Fruit fly (Drosophila melanogaster) whole organism, wandering third instar larva: ENCODE data around the gene CG7912.
A peak's percentile ranks its signal among the peaks of the same experiment; 100 is the strongest.

Experiments
- Abd-B ChIP-seq: fragments of >200 bp; optimal IDR thresholded peaks from 2 replicates; lab custom pipeline; 2017; ENCODE audit warnings: missing biosample characterization, missing genetic modification characterization
- CG32264 ChIP-seq: fragments of 200-800 bp; sonication (Bioruptor generic); optimal IDR thresholded peaks from 2 replicates; lab custom pipeline; 2016; ENCODE audit warnings: missing biosample characterization, missing genetic modification characterization
- CG9705 ChIP-seq: fragments of 200-800 bp; sonication (Bioruptor generic); optimal IDR thresholded peaks from 2 replicates; lab custom pipeline; 2018; ENCODE audit warnings: missing biosample characterization, mild to moderate bottlenecking, missing genetic modification characterization
- CrebA ChIP-seq: fragments of 200-800 bp; sonication (Bioruptor generic); optimal IDR thresholded peaks from 2 replicates; lab custom pipeline; 2016; ENCODE audit warnings: missing biosample characterization, mild to moderate bottlenecking, missing genetic modification characterization, borderline replicate concordance
- Dfd ChIP-seq: fragments of >200 bp; optimal IDR thresholded peaks from 2 replicates; lab custom pipeline; 2017; ENCODE audit warnings: missing biosample characterization, missing genetic modification characterization
- Dif ChIP-seq: fragments of 200-275, 200-300 bp; sonication (Bioruptor generic); optimal IDR thresholded peaks from 2 replicates; lab custom pipeline; 2018; ENCODE audit warnings: missing biosample characterization, missing genetic modification characterization; ENCODE audit not compliant: partially characterized antibody
- GATAd ChIP-seq: sonication (Bioruptor generic); optimal IDR thresholded peaks from 2 replicates; lab custom pipeline; 2016; ENCODE audit warnings: missing biosample characterization, missing genetic modification characterization
- HLH106 ChIP-seq: fragments of 200-800 bp; optimal IDR thresholded peaks from 3 replicates; lab custom pipeline; 2019; ENCODE audit warnings: missing biosample characterization, mild to moderate bottlenecking, missing genetic modification characterization, moderate library complexity
- Hnf4 ChIP-seq: fragments of 200-800 bp; sonication (Bioruptor generic); optimal IDR thresholded peaks from 2 replicates; lab custom pipeline; 2016; ENCODE audit warnings: missing biosample characterization, mild to moderate bottlenecking, missing genetic modification characterization
- Hr78 ChIP-seq: fragments of >200 bp; optimal IDR thresholded peaks from 2 replicates; lab custom pipeline; 2017; ENCODE audit warnings: missing biosample characterization, missing genetic modification characterization
- Hr83 ChIP-seq: fragments of 200-300 bp; sonication (Bioruptor generic); optimal IDR thresholded peaks from 2 replicates; lab custom pipeline; 2016; ENCODE audit warnings: missing biosample characterization, mild to moderate bottlenecking, missing genetic modification characterization, moderate library complexity; ENCODE audit not compliant: poor library complexity, severe bottlenecking
- Jra ChIP-seq: sonication (Bioruptor generic); optimal IDR thresholded peaks from 2 replicates; lab custom pipeline; 2016; ENCODE audit warnings: missing biosample characterization, missing genetic modification characterization
- Mio ChIP-seq: sonication (Bioruptor generic); optimal IDR thresholded peaks from 2 replicates; lab custom pipeline; 2016; ENCODE audit warnings: missing biosample characterization, missing genetic modification characterization
- Myc ChIP-seq: fragments of >200 bp; optimal IDR thresholded peaks from 2 replicates; lab custom pipeline; 2017
- N ChIP-seq: fragments of >200 bp; optimal IDR thresholded peaks from 2 replicates; lab custom pipeline; 2018; ENCODE audit warnings: missing biosample characterization, missing external identifiers, missing genetic modification characterization
- OdsH ChIP-seq: fragments of 200-800 bp; sonication (Bioruptor generic); optimal IDR thresholded peaks from 2 replicates; lab custom pipeline; 2016; ENCODE audit warnings: missing biosample characterization, mild to moderate bottlenecking, missing genetic modification characterization
- Rel ChIP-seq, 2 experiments: fragments of 200-800 bp; sonication (Bioruptor generic) in 1 of 2; optimal IDR thresholded peaks; 2 replicates in 1 of 2; 3 replicates in 1 of 2; lab custom pipeline; 2016 to 2019; ENCODE audit warnings: mild to moderate bottlenecking in 2 of 2, missing biosample characterization in 2 of 2, missing genetic modification characterization in 2 of 2, moderate library complexity in 1 of 2
- Sp1 ChIP-seq: fragments of 200-800 bp; sonication (Bioruptor generic); optimal IDR thresholded peaks from 3 replicates; lab custom pipeline; 2019; ENCODE audit warnings: missing biosample characterization, mild to moderate bottlenecking, missing genetic modification characterization, moderate library complexity
- Vsx2 ChIP-seq: fragments of 200-300, 225-300 bp; sonication (Bioruptor generic); optimal IDR thresholded peaks from 2 replicates; lab custom pipeline; 2018; ENCODE audit warnings: missing biosample characterization, missing genetic modification characterization; ENCODE audit not compliant: partially characterized antibody
- br ChIP-seq: fragments of 200-800 bp; sonication (Bioruptor generic); optimal IDR thresholded peaks from 2 replicates; lab custom pipeline; 2016; ENCODE audit warnings: missing biosample characterization, missing genetic modification characterization
- brk ChIP-seq: fragments of 200-800 bp; sonication (Bioruptor generic); optimal IDR thresholded peaks from 2 replicates; lab custom pipeline; 2016; ENCODE audit warnings: missing biosample characterization, mild to moderate bottlenecking, missing genetic modification characterization
- dl ChIP-seq, 2 experiments: fragments of 175-275, 200-275 bp in 1 of 2; fragments of 200-275 bp in 1 of 2; sonication (Bioruptor generic); optimal IDR thresholded peaks; lab custom pipeline; 2018; ENCODE audit warnings: mild to moderate bottlenecking in 2 of 2, missing biosample characterization in 2 of 2, missing genetic modification characterization in 2 of 2, moderate library complexity in 2 of 2; ENCODE audit not compliant: partially characterized antibody in 2 of 2, insufficient read depth in 1 of 2
- dmrt93B ChIP-seq: fragments of 200-800 bp; sonication (Bioruptor generic); optimal IDR thresholded peaks from 2 replicates; lab custom pipeline; 2018; ENCODE audit warnings: missing biosample characterization, mild to moderate bottlenecking, missing genetic modification characterization
- dsf ChIP-seq: sonication (Bioruptor generic); optimal IDR thresholded peaks from 2 replicates; lab custom pipeline; 2016; ENCODE audit warnings: missing biosample characterization, missing genetic modification characterization, borderline replicate concordance
- ey ChIP-seq: fragments of 200-800 bp; sonication (Bioruptor generic); optimal IDR thresholded peaks from 2 replicates; lab custom pipeline; 2016; ENCODE audit warnings: missing biosample characterization, missing genetic modification characterization
- foxo ChIP-seq, 2 experiments: fragments of 200-800 bp; sonication (Bioruptor generic); optimal IDR thresholded peaks; 2 replicates in 1 of 2; 3 replicates in 1 of 2; lab custom pipeline; 2016 to 2017; ENCODE audit warnings: missing biosample characterization in 2 of 2, missing genetic modification characterization in 2 of 2
- fru ChIP-seq: fragments of 200-800 bp; sonication (Bioruptor generic); optimal IDR thresholded peaks from 3 replicates; lab custom pipeline; 2016; ENCODE audit warnings: missing biosample characterization, mild to moderate bottlenecking, missing genetic modification characterization
- h ChIP-seq: fragments of 200-800 bp; sonication (Bioruptor generic); optimal IDR thresholded peaks from 3 replicates; lab custom pipeline; 2016; ENCODE audit warnings: missing biosample characterization, mild to moderate bottlenecking, missing genetic modification characterization
- jim ChIP-seq: fragments of 175-275, 200-325 bp; sonication (Bioruptor generic); optimal IDR thresholded peaks from 2 replicates; lab custom pipeline; 2016; ENCODE audit warnings: missing biosample characterization, mild to moderate bottlenecking, missing genetic modification characterization
- lola ChIP-seq: fragments of >200 bp; optimal IDR thresholded peaks from 2 replicates; lab custom pipeline; 2017; ENCODE audit warnings: missing biosample characterization, missing genetic modification characterization
- pan ChIP-seq: fragments of >200 bp; optimal IDR thresholded peaks from 2 replicates; lab custom pipeline; 2017
- psq ChIP-seq: fragments of 200-800 bp; sonication (Bioruptor generic); optimal IDR thresholded peaks from 3 replicates; lab custom pipeline; 2017; ENCODE audit warnings: missing biosample characterization, mild to moderate bottlenecking, missing genetic modification characterization, moderate library complexity
- rgr ChIP-seq: fragments of 200-800 bp; sonication (Bioruptor generic); optimal IDR thresholded peaks from 3 replicates; lab custom pipeline; 2016; ENCODE audit warnings: missing biosample characterization, mild to moderate bottlenecking, missing genetic modification characterization
- sage ChIP-seq: fragments of 200-800 bp; sonication (Bioruptor generic); optimal IDR thresholded peaks from 2 replicates; lab custom pipeline; 2016; ENCODE audit warnings: missing biosample characterization, mild to moderate bottlenecking, missing genetic modification characterization
- sv ChIP-seq: fragments of 200-800 bp; sonication (Bioruptor generic); optimal IDR thresholded peaks from 3 replicates; lab custom pipeline; 2016; ENCODE audit warnings: missing biosample characterization, missing genetic modification characterization
- tai ChIP-seq: sonication (Bioruptor generic); optimal IDR thresholded peaks from 2 replicates; lab custom pipeline; 2016; ENCODE audit warnings: missing biosample characterization, missing genetic modification characterization
- usp ChIP-seq: fragments of >200 bp; optimal IDR thresholded peaks from 2 replicates; lab custom pipeline; 2017; ENCODE audit warnings: missing biosample characterization, missing genetic modification characterization
- woc ChIP-seq: sonication (Bioruptor generic); optimal IDR thresholded peaks from 2 replicates; lab custom pipeline; 2016; ENCODE audit warnings: missing biosample characterization, mild to moderate bottlenecking, missing genetic modification characterization

CG7912 gene

dm6 chr3R:30009173-30009572 is at the start of gene CG7912:
CG7912 (minus strand) TSS chr3R:30009189.
- TF ChIP-seq Jra (GFP tag; lab: Kevin White, UChicago), result no peak
- no peak for TF ChIP-seq psq (GFP tag; lab: Kevin White, UChicago)
- TF ChIP-seq fru (GFP tag; lab: Kevin White, UChicago), result no peak

- TF ChIP-seq rgr (GFP tag; lab: Kevin White, UChicago), result peak; percentile 34
- no peak for TF ChIP-seq Rel (GFP tag; optimal IDR thresholded peaks at IDR 0.05; lab: Kevin White, UChicago)
- peak; percentile 27 for TF ChIP-seq Rel (tag; optimal IDR thresholded peaks at IDR 0.05; lab: Kevin White, UChicago)
- no peak for TF ChIP-seq N
- peak; percentile 96 for TF ChIP-seq psq (GFP tag; lab: Kevin White, UChicago)
- TF ChIP-seq foxo (GFP tag; optimal IDR thresholded peaks at IDR 0.05; lab: Kevin White, UChicago), result peak in 1 of 2 experiments; percentile 28
- TF ChIP-seq br (GFP tag; lab: Kevin White, UChicago), result no peak
- peak; percentile 22 for TF ChIP-seq HLH106 (tag; lab: Kevin White, UChicago)
- TF ChIP-seq Vsx2, result no peak
- peak; percentile 5 for TF ChIP-seq Sp1 (GFP tag; lab: Kevin White, UChicago)
- TF ChIP-seq GATAd, result no peak
- no peak for TF ChIP-seq tai (GFP tag; lab: Kevin White, UChicago)
- TF ChIP-seq Hnf4, result peak; percentile 21
- no peak for TF ChIP-seq Abd-B (GFP tag; lab: Kevin White, UChicago)
- peak; percentile 9 for TF ChIP-seq Hr83 (GFP tag; lab: Kevin White, UChicago)
- no peak for TF ChIP-seq dl (GFP tag; optimal IDR thresholded peaks at IDR 0.05; lab: Kevin White, UChicago; ENCODE audit: insufficient read depth in 1 of 2, partially characterized antibody in 2 of 2)
- TF ChIP-seq woc, result peak; percentile 72
- TF ChIP-seq h (GFP tag; lab: Kevin White, UChicago), result peak; percentile 38
These were observed 49.3 kb upstream of the CG7912 start, which contains the start of gene sima for dm6 chr3R:30058057-30058868. sima (plus strand) TSS chr3R:30058311.

- TF ChIP-seq foxo (GFP tag; optimal IDR thresholded peaks at IDR 0.05; lab: Kevin White, UChicago), result peak in 1 of 2 experiments; percentile 88
- no peak for TF ChIP-seq Dif (GFP tag; lab: Kevin White, UChicago)
- TF ChIP-seq pan, result no peak
- peak; percentile 80 for TF ChIP-seq psq (GFP tag; lab: Kevin White, UChicago)
- peak; percentile 87 for TF ChIP-seq br (GFP tag; lab: Kevin White, UChicago)
- peak; percentile 52 for TF ChIP-seq dmrt93B
- peak; percentile 82 for TF ChIP-seq Sp1 (GFP tag; lab: Kevin White, UChicago)
- peak; percentile 69 for TF ChIP-seq dsf (GFP tag; lab: Kevin White, UChicago)
- peak; percentile 77 for TF ChIP-seq CG9705 (GFP tag; lab: Kevin White, UChicago)
- TF ChIP-seq HLH106 (tag; lab: Kevin White, UChicago), result peak; percentile 89
- TF ChIP-seq Abd-B (GFP tag; lab: Kevin White, UChicago), result no peak
- peak; percentile 17 for TF ChIP-seq Mio (GFP tag; lab: Kevin White, UChicago)
- peak; percentile 93 for TF ChIP-seq rgr (GFP tag; lab: Kevin White, UChicago)
- TF ChIP-seq GATAd, result peak; percentile 65
- no peak for TF ChIP-seq tai (GFP tag; lab: Kevin White, UChicago)
- peak; percentile 85 for TF ChIP-seq fru (GFP tag; lab: Kevin White, UChicago)
- TF ChIP-seq brk (GFP tag; lab: Kevin White, UChicago), result no peak
- no peak for TF ChIP-seq usp (GFP tag; lab: Kevin White, UChicago)
- peak; percentile 94 for TF ChIP-seq Myc (lab: Kevin White, UChicago)
- TF ChIP-seq Hr83 (GFP tag; lab: Kevin White, UChicago), result peak; percentile 72
- peak; percentile 43 for TF ChIP-seq sv (GFP tag; lab: Kevin White, UChicago)
- TF ChIP-seq sage (GFP tag; lab: Kevin White, UChicago), result peak; percentile 62
- TF ChIP-seq N, result no peak
- TF ChIP-seq CG32264 (GFP tag; lab: Kevin White, UChicago), result peak; percentile 52
- peak; percentile 85 for TF ChIP-seq Jra (GFP tag; lab: Kevin White, UChicago)
- no peak for TF ChIP-seq Hr78
- TF ChIP-seq OdsH, result peak; percentile 81
- peak; percentile 81 for TF ChIP-seq woc
- no peak for TF ChIP-seq Dfd
- no peak for TF ChIP-seq Hnf4
- TF ChIP-seq CrebA (GFP tag; lab: Kevin White, UChicago), result no peak
- TF ChIP-seq dl (GFP tag; optimal IDR thresholded peaks at IDR 0.05; lab: Kevin White, UChicago; ENCODE audit: insufficient read depth in 1 of 2, partially characterized antibody in 2 of 2), result no peak
- TF ChIP-seq h (GFP tag; lab: Kevin White, UChicago), result peak; percentile 91
- TF ChIP-seq Vsx2, result no peak
- TF ChIP-seq Rel (GFP tag; optimal IDR thresholded peaks at IDR 0.05; lab: Kevin White, UChicago), result no peak
- TF ChIP-seq Rel (tag; optimal IDR thresholded peaks at IDR 0.05; lab: Kevin White, UChicago), result peak; percentile 86
- TF ChIP-seq lola (GFP tag; lab: Kevin White, UChicago), result no peak
- no peak for TF ChIP-seq jim (GFP tag; lab: Kevin White, UChicago)
- peak; percentile 91 for TF ChIP-seq ey (GFP tag; lab: Kevin White, UChicago)
These were observed 47.7 kb upstream of the CG7912 start, which contains the start of the genes CG7950 and Rpp14a for dm6 chr3R:30056592-30057135. CG7950 (plus strand) TSS chr3R:30056859. Rpp14a (plus strand) TSS chr3R:30056859.
